Fruit fly (Drosophila melanogaster) whole organism, embryonic: ENCODE results near the gene Acp29AB.

Source experiments
- CG10209 ChIP-seq: fragments of 200-800 bp; sonication (Bioruptor generic); optimal IDR thresholded peaks from 3 replicates; lab custom pipeline; 2017; ENCODE audit warnings: missing biosample characterization, mild to moderate bottlenecking, missing genetic modification characterization, missing genetic modification reagents
- CG10267 ChIP-seq: fragments of 200-800 bp; sonication (Bioruptor generic); optimal IDR thresholded peaks from 2 replicates; lab custom pipeline; 2018; ENCODE audit warnings: missing biosample characterization, mild to moderate bottlenecking, missing genetic modification characterization, moderate library complexity
- CG12155 ChIP-seq: fragments of 200-800 bp; sonication (Bioruptor generic); optimal IDR thresholded peaks from 3 replicates; lab custom pipeline; 2016; ENCODE audit warnings: missing biosample characterization, missing genetic modification characterization
- CG1233 ChIP-seq: fragments of 200-800 bp; sonication (Bioruptor generic); optimal IDR thresholded peaks from 4 replicates; lab custom pipeline; 2018; ENCODE audit warnings: missing biosample characterization, mild to moderate bottlenecking, missing genetic modification characterization
- CG12942 ChIP-seq: fragments of 200-800 bp; sonication (Bioruptor generic); optimal IDR thresholded peaks from 3 replicates; lab custom pipeline; 2016; ENCODE audit warnings: missing biosample characterization, missing genetic modification characterization
- CG13123 ChIP-seq: fragments of 200-800 bp; sonication (Bioruptor generic); optimal IDR thresholded peaks from 2 replicates; lab custom pipeline; 2016; ENCODE audit warnings: missing biosample characterization, missing genetic modification characterization
- CG13287 ChIP-seq: fragments of 200-800 bp; sonication (Bioruptor generic); IDR thresholded peaks from 2 replicates; pipeline ENCODE4 v1.3.6; 2022; ENCODE audit warnings: missing biosample characterization, missing genetic modification characterization; ENCODE audit not compliant: partially characterized antibody
- CG15073 ChIP-seq: fragments of 200-800 bp; sonication (Bioruptor generic); optimal IDR thresholded peaks from 2 replicates; lab custom pipeline; 2016; ENCODE audit warnings: missing biosample characterization, missing genetic modification characterization
- CG16813 ChIP-seq: fragments of 200-800 bp; sonication (Bioruptor generic); IDR thresholded peaks from 3 replicates; pipeline ENCODE4 v1.3.6; 2022; ENCODE audit warnings: missing biosample characterization, missing genetic modification characterization; ENCODE audit not compliant: partially characterized antibody
- CG16815 ChIP-seq: fragments of 200-800 bp; sonication (Bioruptor generic); optimal IDR thresholded peaks from 3 replicates; lab custom pipeline; 2017; ENCODE audit warnings: missing biosample characterization, mild to moderate bottlenecking, missing genetic modification characterization
- CG17912 ChIP-seq: fragments of 200-800 bp; sonication (Bioruptor generic); optimal IDR thresholded peaks from 2 replicates; lab custom pipeline; 2018; ENCODE audit warnings: missing biosample characterization, mild to moderate bottlenecking, missing genetic modification characterization
- CG18262 ChIP-seq: fragments of 200-800 bp; optimal IDR thresholded peaks from 3 replicates; lab custom pipeline; 2019; ENCODE audit warnings: missing biosample characterization, mild to moderate bottlenecking, missing genetic modification characterization, moderate library complexity
- CG1832 ChIP-seq: fragments of 200-800 bp; sonication (Bioruptor generic); optimal IDR thresholded peaks from 2 replicates; lab custom pipeline; 2017; ENCODE audit warnings: missing biosample characterization, mild to moderate bottlenecking, missing genetic modification characterization, inconsistent platforms
- CG2678 ChIP-seq: fragments of 200-800 bp; sonication (Bioruptor generic); optimal IDR thresholded peaks from 3 replicates; lab custom pipeline; 2019; ENCODE audit warnings: missing biosample characterization, mild to moderate bottlenecking, missing genetic modification characterization, moderate library complexity
- CG31224 ChIP-seq: fragments of 200-800 bp; sonication (Bioruptor generic); IDR thresholded peaks from 2 replicates; pipeline ENCODE4 v1.3.6; 2022; ENCODE audit warnings: missing biosample characterization, missing genetic modification characterization
- CG31365 ChIP-seq: fragments of 200-800 bp; sonication (Bioruptor generic); optimal IDR thresholded peaks from 2 replicates; lab custom pipeline; 2018; ENCODE audit warnings: missing biosample characterization, mild to moderate bottlenecking, missing genetic modification characterization
- CG34422 ChIP-seq: fragments of 200-800 bp; sonication (Bioruptor generic); IDR thresholded peaks from 3 replicates; pipeline ENCODE4 v1.3.6; 2022; ENCODE audit warnings: missing biosample characterization, missing genetic modification characterization
- CG42726 ChIP-seq: fragments of 200-800 bp; sonication (Bioruptor generic); IDR thresholded peaks from 2 replicates; pipeline ENCODE4 v1.3.6; 2022; ENCODE audit warnings: missing biosample characterization, missing genetic modification characterization; ENCODE audit not compliant: partially characterized antibody
- CG4617 ChIP-seq: fragments of 200-800 bp; sonication (Bioruptor generic); optimal IDR thresholded peaks from 3 replicates; lab custom pipeline; 2016; ENCODE audit warnings: missing biosample characterization, missing genetic modification characterization, borderline replicate concordance
- CG6791 ChIP-seq: fragments of 200-800 bp; sonication (Bioruptor generic); IDR thresholded peaks from 3 replicates; pipeline ENCODE4 v1.3.6; 2022; ENCODE audit warnings: missing biosample characterization, missing genetic modification characterization; ENCODE audit not compliant: partially characterized antibody
- CG6854 ChIP-seq: fragments of 200-800 bp; sonication (Bioruptor generic); optimal IDR thresholded peaks from 3 replicates; lab custom pipeline; 2017; ENCODE audit warnings: missing biosample characterization, mild to moderate bottlenecking, missing genetic modification characterization
- CG7357 ChIP-seq: fragments of 200-800 bp; sonication (Bioruptor generic); IDR thresholded peaks from 3 replicates; pipeline ENCODE4 v1.3.6; 2022; ENCODE audit warnings: missing biosample characterization, missing genetic modification characterization
- CG7963 ChIP-seq: fragments of 200-800 bp; sonication (Bioruptor generic); IDR thresholded peaks from 3 replicates; pipeline ENCODE4 v1.3.6; 2022; ENCODE audit warnings: missing biosample characterization, missing genetic modification characterization; ENCODE audit not compliant: partially characterized antibody
- CG9437 ChIP-seq: fragments of 200-800 bp; sonication (Bioruptor generic); optimal IDR thresholded peaks from 2 replicates; lab custom pipeline; 2018; ENCODE audit warnings: missing biosample characterization, mild to moderate bottlenecking, missing genetic modification characterization
- CG9727 ChIP-seq: fragments of 200-800 bp; sonication (Bioruptor generic); optimal IDR thresholded peaks from 3 replicates; lab custom pipeline; 2017; ENCODE audit warnings: missing biosample characterization, mild to moderate bottlenecking, missing genetic modification characterization
- Dek ChIP-seq: fragments of 200-800 bp; sonication (Bioruptor generic); optimal IDR thresholded peaks from 3 replicates; lab custom pipeline; 2019; ENCODE audit warnings: missing biosample characterization, mild to moderate bottlenecking, missing genetic modification characterization, moderate library complexity
- Fer2 ChIP-seq: fragments of 200-800 bp; sonication (Bioruptor generic); optimal IDR thresholded peaks from 2 replicates; lab custom pipeline; 2018; ENCODE audit warnings: missing biosample characterization, mild to moderate bottlenecking, missing genetic modification characterization, moderate library complexity
- Hr51 ChIP-seq, 2 experiments: fragments of 200-800 bp; sonication (Bioruptor generic); optimal IDR thresholded peaks; 2 replicates in 1 of 2; 3 replicates in 1 of 2; lab custom pipeline; 2016 to 2018; ENCODE audit warnings: missing biosample characterization in 2 of 2, missing genetic modification characterization in 2 of 2, mild to moderate bottlenecking in 1 of 2, moderate library complexity in 1 of 2
- Jarid2 ChIP-seq: fragments of 200-800 bp; sonication (Bioruptor generic); optimal IDR thresholded peaks from 3 replicates; lab custom pipeline; 2017; ENCODE audit warnings: mild to moderate bottlenecking, missing biosample characterization, missing genetic modification reagents, missing genetic modification characterization
- MBD-R2 ChIP-seq: fragments of 200-800 bp; sonication (Bioruptor generic); IDR thresholded peaks from 2 replicates; pipeline ENCODE4 v1.3.6; 2022; ENCODE audit warnings: missing biosample characterization, missing genetic modification characterization
- Scr ChIP-seq: fragments of 200-800 bp; sonication (Bioruptor generic); IDR thresholded peaks from 2 replicates; pipeline ENCODE4 v1.3.6; 2022; ENCODE audit warnings: missing biosample characterization, missing genetic modification characterization; ENCODE audit not compliant: partially characterized antibody
- croc ChIP-seq: fragments of 200-800 bp; sonication (Bioruptor generic); conservative IDR thresholded peaks from 3 replicates; pipeline ENCODE4 v1.3.6; 2022; ENCODE audit warnings: missing biosample characterization, missing genetic modification characterization
- fd102C ChIP-seq: fragments of 200-800 bp; sonication (Bioruptor generic); optimal IDR thresholded peaks from 2 replicates; lab custom pipeline; 2018; ENCODE audit warnings: missing biosample characterization, mild to moderate bottlenecking, missing genetic modification characterization, moderate library complexity
- gce ChIP-seq: fragments of 200-800 bp; sonication (Bioruptor generic); IDR thresholded peaks from 3 replicates; pipeline ENCODE4 v1.3.6; 2022; ENCODE audit warnings: missing biosample characterization, missing genetic modification characterization
- gsb-n ChIP-seq: fragments of 200-800 bp; sonication (Bioruptor generic); optimal IDR thresholded peaks from 3 replicates; lab custom pipeline; 2018; ENCODE audit warnings: missing biosample characterization, mild to moderate bottlenecking, missing genetic modification characterization
- insv ChIP-seq, 2 experiments: fragments of 200-800 bp; sonication (Bioruptor generic); optimal IDR thresholded peaks; 3 replicates each; lab custom pipeline; 2016 to 2018; ENCODE audit warnings: missing biosample characterization in 2 of 2, missing genetic modification characterization in 2 of 2
- oc ChIP-seq: fragments of 200-800 bp; sonication (Bioruptor generic); optimal IDR thresholded peaks from 2 replicates; lab custom pipeline; 2018; ENCODE audit warnings: missing biosample characterization, mild to moderate bottlenecking, missing genetic modification characterization, moderate library complexity
- otp ChIP-seq: fragments of 200-800 bp; sonication (Bioruptor generic); IDR thresholded peaks from 3 replicates; pipeline ENCODE4, ENCODE4 v1.3.6; 2022; ENCODE audit warnings: missing biosample characterization, missing genetic modification characterization
- pho ChIP-seq: fragments of 200-800 bp; sonication (Bioruptor generic); optimal IDR thresholded peaks from 2 replicates; lab custom pipeline; 2016; ENCODE audit warnings: missing biosample characterization, missing genetic modification characterization
- pita ChIP-seq: fragments of 200-800 bp; sonication (Bioruptor generic); optimal IDR thresholded peaks from 2 replicates; lab custom pipeline; 2017; ENCODE audit warnings: missing biosample characterization, mild to moderate bottlenecking, missing genetic modification characterization
- psq ChIP-seq: fragments of 200-800 bp; sonication (Bioruptor generic); optimal IDR thresholded peaks from 2 replicates; lab custom pipeline; 2017; ENCODE audit warnings: missing biosample characterization, missing genetic modification characterization
- sens ChIP-seq: fragments of 200-800 bp; sonication (Bioruptor generic); peaks from one replicate; lab custom pipeline; 2016; ENCODE audit warnings: missing biosample characterization, missing genetic modification characterization
- sisA ChIP-seq: fragments of 200-800 bp; sonication (Bioruptor generic); IDR thresholded peaks from 2 replicates; pipeline ENCODE4 v1.3.6; 2022; ENCODE audit warnings: missing biosample characterization, missing genetic modification characterization
- so ChIP-seq: fragments of 200-800 bp; sonication (Bioruptor generic); IDR thresholded peaks from 3 replicates; pipeline ENCODE4 v1.3.6; 2022; ENCODE audit warnings: missing biosample characterization, missing genetic modification characterization
- sr ChIP-seq: fragments of 200-800 bp; sonication (Bioruptor generic); IDR thresholded peaks from 3 replicates; pipeline ENCODE4 v1.3.6; 2022; ENCODE audit warnings: missing biosample characterization, missing genetic modification characterization
- ttk ChIP-seq: fragments of 200-800 bp; sonication (Bioruptor generic); IDR thresholded peaks from 2 replicates; pipeline ENCODE4 v2.1.2; 2022; ENCODE audit warnings: missing biosample characterization, missing genetic modification characterization
- unc-4 ChIP-seq: fragments of 200-800 bp; sonication (Bioruptor generic); IDR thresholded peaks from 2 replicates; pipeline ENCODE4 v1.3.6; 2022; ENCODE audit warnings: missing biosample characterization, missing genetic modification characterization; ENCODE audit not compliant: partially characterized antibody
- yki ChIP-seq: fragments of >200 bp; optimal IDR thresholded peaks from 3 replicates; lab custom pipeline; 2018

Gene Acp29AB

dm6 chr2L:8362273-8362954 lies 30.6 kb downstream of the Acp29AB start, which contains the start of gene CG7627 (continued):
- no peak for TF ChIP-seq oc (tag; lab: Kevin White, UChicago)
- TF ChIP-seq CG9727 (GFP tag; lab: Kevin White, UChicago), result peak; percentile 82
- TF ChIP-seq CG18262 (tag; lab: Kevin White, UChicago), result peak; percentile 74
- no peak for TF ChIP-seq unc-4 (GFP tag; lab: Robert Waterston, UW)
- TF ChIP-seq CG12942 (GFP tag; lab: Kevin White, UChicago), result peak; percentile 37
- TF ChIP-seq sisA (GFP tag; lab: Robert Waterston, UW), result peak; percentile 79
- no peak for TF ChIP-seq yki (lab: Kevin White, UChicago)
- TF ChIP-seq CG31365 (tag; lab: Kevin White, UChicago), result peak; percentile 59
- TF ChIP-seq CG9437 (GFP tag; lab: Kevin White, UChicago), result peak; percentile 67
- peak; percentile 79 for TF ChIP-seq CG34422 (GFP tag; lab: Robert Waterston, UW)
- peak; percentile 74 for TF ChIP-seq so (GFP tag; lab: Robert Waterston, UW)
- TF ChIP-seq sr (GFP tag; lab: Robert Waterston, UW), result peak; percentile 22; the same call in 1 of the 3 replicates
- TF ChIP-seq Dek (tag; lab: Kevin White, UChicago), result peak; percentile 65
- TF ChIP-seq MBD-R2 (GFP tag; lab: Robert Waterston, UW), result no peak; the same call in 1 of the 2 replicates
- no peak for TF ChIP-seq psq (GFP tag; lab: Kevin White, UChicago)
- TF ChIP-seq CG7963 (GFP tag; lab: Robert Waterston, UW), result no peak
- no peak for TF ChIP-seq CG16813 (GFP tag; lab: Robert Waterston, UW)
- TF ChIP-seq CG7357 (GFP tag; lab: Robert Waterston, UW), result peak; percentile 73; the same call in 2 of the 3 replicates
- peak; percentile 79 for TF ChIP-seq CG10209 (GFP tag; lab: Kevin White, UChicago)
- TF ChIP-seq otp (GFP tag; lab: Robert Waterston, UW), result 0 out of 3 replicates have a peak, but pooled peaks have one; percentile 59
- TF ChIP-seq CG42726 (GFP tag; lab: Robert Waterston, UW), result 0 out of 2 replicates have a peak, but pooled peaks have one; percentile 42
- peak in 1 of 2 experiments; percentile 82 for TF ChIP-seq insv (GFP tag; optimal IDR thresholded peaks at IDR 0.05; lab: Kevin White, UChicago)
- no peak for TF ChIP-seq CG6791 (GFP tag; lab: Robert Waterston, UW)
- TF ChIP-seq Fer2 (tag; lab: Kevin White, UChicago), result peak; percentile 58
- no peak for TF ChIP-seq fd102C
- TF ChIP-seq CG1832 (GFP tag; lab: Kevin White, UChicago), result no peak
- peak; percentile 96 for TF ChIP-seq CG31224
- peak; percentile 76 for TF ChIP-seq CG16815 (GFP tag; lab: Kevin White, UChicago)
- TF ChIP-seq CG6854 (GFP tag; lab: Kevin White, UChicago), result peak; percentile 60
- TF ChIP-seq CG15073 (GFP tag; lab: Kevin White, UChicago), result peak; percentile 15
- 0 out of 2 replicates have a peak, but pooled peaks have one; percentile 26 for TF ChIP-seq Scr (GFP tag; lab: Robert Waterston, UW)
- TF ChIP-seq CG13287 (GFP tag; lab: Robert Waterston, UW), result peak; percentile 27; the same call in 1 of the 2 replicates
- TF ChIP-seq gce (GFP tag; lab: Robert Waterston, UW), result peak; percentile 31; the same call in 1 of the 3 replicates
- TF ChIP-seq CG13123, result no peak
- TF ChIP-seq gsb-n (tag; lab: Kevin White, UChicago), result peak; percentile 19
- TF ChIP-seq sens, result peak; percentile 96
- peak; percentile 65 for TF ChIP-seq Jarid2
- peak; percentile 24 for TF ChIP-seq CG17912 (GFP tag; lab: Kevin White, UChicago)
- TF ChIP-seq CG2678 (tag; lab: Kevin White, UChicago), result peak; percentile 88
- peak; percentile 69 for TF ChIP-seq croc
- peak; percentile 72 for TF ChIP-seq ttk
- peak; percentile 59 for TF ChIP-seq pho
- TF ChIP-seq CG1233, result peak; percentile 54
- TF ChIP-seq CG4617, result no peak
- TF ChIP-seq pita (GFP tag; lab: Kevin White, UChicago), result no peak
- peak; percentile 53 for TF ChIP-seq CG12155
- TF ChIP-seq Hr51 (GFP tag; optimal IDR thresholded peaks at IDR 0.05; lab: Kevin White, UChicago), result peak; percentile 21 to 77
- peak; percentile 65 for TF ChIP-seq CG10267 (tag; lab: Kevin White, UChicago)
